Fruit fly (Drosophila melanogaster) whole organism, prepupa: ENCODE data around the gene Pif1B.
A peak's percentile ranks its signal among the peaks of the same experiment; 100 is the strongest.

Experiments used
- CG10631 ChIP-seq: fragments of 200-800 bp; sonication (Bioruptor generic); optimal IDR thresholded peaks from 2 replicates; lab custom pipeline; 2016; ENCODE audit warnings: missing biosample characterization, missing genetic modification characterization
- CG10669 ChIP-seq: fragments of 200-800 bp; sonication (Bioruptor generic); optimal IDR thresholded peaks from 3 replicates; lab custom pipeline; 2018; ENCODE audit warnings: missing biosample characterization, mild to moderate bottlenecking, missing genetic modification characterization, moderate library complexity
- CG11294 ChIP-seq: fragments of 200-800 bp; sonication (Bioruptor generic); IDR thresholded peaks from 2 replicates; pipeline ENCODE4 v1.3.6; 2022; ENCODE audit warnings: missing biosample characterization, missing genetic modification characterization
- CG11902 ChIP-seq: fragments of 200-800 bp; sonication (Bioruptor generic); optimal IDR thresholded peaks from 3 replicates; lab custom pipeline; 2016; ENCODE audit warnings: missing biosample characterization, missing genetic modification characterization
- CG15336 ChIP-seq: fragments of 200-800 bp; sonication (Bioruptor generic); IDR thresholded peaks from 2 replicates; pipeline ENCODE4 v1.3.6; 2022; ENCODE audit warnings: missing biosample characterization, missing genetic modification characterization
- CG31627 ChIP-seq: fragments of 200-800 bp; sonication (Bioruptor generic); optimal IDR thresholded peaks from 3 replicates; lab custom pipeline; 2016; ENCODE audit warnings: missing biosample characterization, missing genetic modification characterization
- CG32006 ChIP-seq: fragments of 200-800 bp; sonication (Bioruptor generic); optimal IDR thresholded peaks from 3 replicates; lab custom pipeline; 2017; ENCODE audit warnings: missing biosample characterization, mild to moderate bottlenecking, missing genetic modification characterization
- CG3919 ChIP-seq: fragments of 200-800 bp; sonication (Bioruptor generic); optimal IDR thresholded peaks from 3 replicates; lab custom pipeline; 2016; ENCODE audit warnings: missing biosample characterization, missing genetic modification characterization
- CG6163 ChIP-seq: fragments of 200-800 bp; sonication (Bioruptor generic); IDR thresholded peaks from 3 replicates; pipeline ENCODE4 v1.3.6; 2022; ENCODE audit warnings: missing biosample characterization, missing genetic modification characterization
- CG6276 ChIP-seq: fragments of 200-800 bp; sonication (Bioruptor generic); optimal IDR thresholded peaks from 2 replicates; lab custom pipeline; 2017; ENCODE audit warnings: missing biosample characterization, mild to moderate bottlenecking, missing genetic modification characterization
- CG6854 ChIP-seq: fragments of 200-800 bp; sonication (Bioruptor generic); optimal IDR thresholded peaks from 2 replicates; lab custom pipeline; 2017; ENCODE audit warnings: missing biosample characterization, mild to moderate bottlenecking, missing genetic modification characterization
- CG8119 ChIP-seq: fragments of 200-800 bp; sonication (Bioruptor generic); IDR thresholded peaks from 3 replicates; pipeline ENCODE4 v1.3.6; 2022; ENCODE audit warnings: missing biosample characterization, missing genetic modification characterization
- CG8319 ChIP-seq: fragments of 200-800 bp; sonication (Bioruptor generic); optimal IDR thresholded peaks from 3 replicates; lab custom pipeline; 2016; ENCODE audit warnings: missing biosample characterization, missing genetic modification characterization
- CG9139 ChIP-seq: fragments of 200-800 bp; sonication (Bioruptor generic); optimal IDR thresholded peaks from 3 replicates; lab custom pipeline; 2017; ENCODE audit warnings: missing biosample characterization, mild to moderate bottlenecking, missing genetic modification characterization
- Eip78C ChIP-seq: fragments of 200-800 bp; sonication (Bioruptor generic); peaks from one replicate; lab custom pipeline; 2016; ENCODE audit warnings: missing biosample characterization, missing genetic modification characterization
- Eip93F ChIP-seq: fragments of 200-800 bp; sonication (Bioruptor generic); optimal IDR thresholded peaks from 2 replicates; lab custom pipeline; 2016; ENCODE audit warnings: missing biosample characterization, mild to moderate bottlenecking, missing genetic modification characterization
- Ets96B ChIP-seq: fragments of 200-800 bp; optimal IDR thresholded peaks from 2 replicates; lab custom pipeline; 2019; ENCODE audit warnings: missing biosample characterization, mild to moderate bottlenecking, missing genetic modification characterization, moderate library complexity
- Hr39 ChIP-seq: fragments of 200-800 bp; sonication (Bioruptor generic); optimal IDR thresholded peaks from 2 replicates; lab custom pipeline; 2016; ENCODE audit warnings: missing biosample characterization, missing genetic modification characterization
- Hr4 ChIP-seq: fragments of 200-800 bp; sonication (Bioruptor generic); optimal IDR thresholded peaks from 3 replicates; lab custom pipeline; 2016; ENCODE audit warnings: missing biosample characterization, missing genetic modification characterization
- Met ChIP-seq: fragments of 200-800 bp; sonication (Bioruptor generic); optimal IDR thresholded peaks from 3 replicates; lab custom pipeline; 2016; ENCODE audit warnings: missing biosample characterization, missing genetic modification characterization
- OdsH ChIP-seq: fragments of 200-800 bp; sonication (Bioruptor generic); optimal IDR thresholded peaks from 3 replicates; lab custom pipeline; 2016; ENCODE audit warnings: missing biosample characterization, missing genetic modification characterization
- Sox102F ChIP-seq: fragments of 200-800 bp; sonication (Bioruptor generic); optimal IDR thresholded peaks from 2 replicates; lab custom pipeline; 2016; ENCODE audit warnings: missing biosample characterization, mild to moderate bottlenecking, missing genetic modification characterization
- Sox15 ChIP-seq: fragments of 200-800 bp; sonication (Bioruptor generic); optimal IDR thresholded peaks from 3 replicates; lab custom pipeline; 2016; ENCODE audit warnings: missing biosample characterization, missing genetic modification characterization
- cyc ChIP-seq: fragments of 200-800 bp; sonication (Bioruptor generic); optimal IDR thresholded peaks from 3 replicates; lab custom pipeline; 2016; ENCODE audit warnings: missing biosample characterization, missing genetic modification characterization
- dsx ChIP-seq: fragments of 200-800 bp; optimal IDR thresholded peaks from 3 replicates; lab custom pipeline; 2019; ENCODE audit warnings: missing biosample characterization, mild to moderate bottlenecking, missing genetic modification characterization, moderate library complexity; ENCODE audit not compliant: poor library complexity, severe bottlenecking
- eg ChIP-seq: fragments of 200-800 bp; sonication (Bioruptor generic); IDR thresholded peaks from 3 replicates; pipeline ENCODE4 v1.3.6; 2022; ENCODE audit warnings: missing biosample characterization, missing genetic modification characterization
- esn ChIP-seq: fragments of 200-800 bp; sonication (Bioruptor generic); optimal IDR thresholded peaks from 2 replicates; lab custom pipeline; 2016; ENCODE audit warnings: missing biosample characterization, mild to moderate bottlenecking, missing genetic modification characterization, moderate library complexity
- fd59A ChIP-seq: fragments of 200-800 bp; sonication (Bioruptor generic); optimal IDR thresholded peaks from 2 replicates; lab custom pipeline; 2017; ENCODE audit warnings: missing biosample characterization, mild to moderate bottlenecking, missing genetic modification characterization, missing genetic modification reagents
- lz ChIP-seq: fragments of 200-800 bp; sonication (Bioruptor generic); optimal IDR thresholded peaks from 3 replicates; lab custom pipeline; 2016; ENCODE audit warnings: missing biosample characterization, missing genetic modification characterization
- spab ChIP-seq: fragments of 200-800 bp; sonication (Bioruptor generic); optimal IDR thresholded peaks from 2 replicates; lab custom pipeline; 2017; ENCODE audit warnings: missing biosample characterization, mild to moderate bottlenecking, missing genetic modification characterization, missing genetic modification reagents
- svp ChIP-seq: fragments of 200-800 bp; sonication (Bioruptor generic); peaks from one replicate; lab custom pipeline; 2016; ENCODE audit warnings: missing biosample characterization, missing genetic modification characterization
- vri ChIP-seq: fragments of 200-800 bp; sonication (Bioruptor generic); optimal IDR thresholded peaks from 3 replicates; lab custom pipeline; 2016; ENCODE audit warnings: missing biosample characterization, mild to moderate bottlenecking, missing genetic modification characterization

Gene Pif1B

DNA sequence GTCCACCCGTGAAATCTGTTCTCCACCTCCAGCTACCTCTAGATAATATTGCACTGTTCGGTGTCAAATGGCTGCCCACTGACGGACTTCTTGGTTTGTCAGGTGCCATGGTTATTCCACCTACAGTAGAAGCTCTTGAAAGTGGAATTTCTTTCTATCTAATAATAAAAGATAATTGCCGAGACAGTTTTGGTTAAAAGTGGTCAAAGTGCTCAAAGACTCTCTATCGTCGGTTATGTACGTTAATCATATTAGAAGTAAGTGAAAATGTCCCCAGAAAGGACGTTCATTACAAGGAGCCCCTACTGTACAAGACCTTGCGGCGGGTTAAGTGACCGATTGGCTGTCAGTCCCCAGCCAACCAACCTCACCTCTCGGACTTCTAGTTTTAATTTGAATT, 56.8 kb downstream of the Pif1B start (continued):
- TF ChIP-seq Eip78C (GFP tag; lab: Kevin White, UChicago) (peak; percentile 30), eg (GFP tag; lab: Robert Waterston, UW) (peak; percentile 72; the same call in 2 of the 3 replicates), esn (GFP tag; lab: Kevin White, UChicago) (peak; percentile 62), CG11902 (GFP tag; lab: Kevin White, UChicago) (peak; percentile 31), CG10631 (GFP tag; lab: Kevin White, UChicago) (peak; percentile 37), CG31627 (GFP tag; lab: Kevin White, UChicago) (peak; percentile 60), CG9139 (GFP tag; lab: Kevin White, UChicago) (no peak), Met (peak; percentile 69), CG6854 (GFP tag; lab: Kevin White, UChicago) (no peak), lz (GFP tag; lab: Kevin White, UChicago) (peak; percentile 51), CG15336 (GFP tag; lab: Robert Waterston, UW) (peak; percentile 63), OdsH (GFP tag; lab: Kevin White, UChicago) (peak; percentile 38), Hr4 (peak; percentile 50), CG11294 (GFP tag; lab: Robert Waterston, UW) (peak; percentile 38; the same call in 1 of the 2 replicates), Sox102F (GFP tag; lab: Kevin White, UChicago) (peak; percentile 64), CG8119 (GFP tag; lab: Robert Waterston, UW) (peak; percentile 44; the same call in 1 of the 3 replicates), Eip93F (GFP tag; lab: Kevin White, UChicago) (no peak), CG6163 (GFP tag; lab: Robert Waterston, UW) (peak; percentile 70), vri (GFP tag; lab: Kevin White, UChicago) (peak; percentile 54), fd59A (GFP tag; lab: Kevin White, UChicago) (no peak)
- TF ChIP-seq, all 60 proteins: peak for 39

DNA sequence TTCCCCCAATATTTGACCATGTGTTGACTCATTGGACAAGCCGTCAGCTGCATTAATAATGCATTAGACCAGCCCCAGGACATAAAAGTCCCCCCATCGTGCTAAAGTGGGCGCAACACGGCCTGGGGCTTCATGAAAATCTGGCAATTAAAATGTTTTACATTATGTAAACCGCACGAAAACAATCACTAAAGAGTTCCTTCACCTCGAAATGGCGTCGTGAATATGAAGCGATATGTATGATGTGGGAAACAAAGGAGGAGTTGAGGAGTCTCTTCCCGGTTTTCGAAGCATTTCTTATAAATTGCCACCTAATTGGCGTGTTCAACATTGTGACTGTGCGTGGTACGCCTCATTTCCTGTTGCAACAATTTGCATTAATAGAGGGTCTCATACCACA, 58.3 kb downstream of the Pif1B start:
- TF ChIP-seq Sox15 (GFP tag; lab: Kevin White, UChicago): no peak
- peak; percentile 15 for TF ChIP-seq Eip78C (GFP tag; lab: Kevin White, UChicago)
- no peak for TF ChIP-seq CG32006 (GFP tag; lab: Kevin White, UChicago)
- TF ChIP-seq CG10631 (GFP tag; lab: Kevin White, UChicago): no peak

DNA sequence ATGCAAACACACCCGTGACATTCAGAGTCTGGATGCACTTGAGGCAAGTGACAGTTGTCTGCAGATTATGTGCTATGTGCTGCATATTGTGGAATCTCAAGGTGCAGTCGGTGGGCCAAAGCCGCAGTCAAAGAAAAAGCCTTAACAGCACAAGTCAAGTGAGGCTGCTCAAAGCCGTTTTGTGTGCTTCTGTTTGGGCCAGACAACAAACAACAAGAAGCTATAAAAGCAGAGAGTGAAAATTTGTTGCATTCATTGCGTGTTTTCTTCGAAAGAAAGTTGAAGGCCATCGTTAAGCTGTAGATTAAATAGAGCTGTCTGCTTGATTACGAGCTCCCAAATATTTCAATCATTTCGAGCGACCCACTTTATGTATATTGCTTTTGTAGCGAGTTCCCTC, 59.0 kb downstream of the Pif1B start:
- TF ChIP-seq dsx (no peak), CG8319 (GFP tag; lab: Kevin White, UChicago) (no peak), CG31627 (GFP tag; lab: Kevin White, UChicago) (no peak), CG10631 (GFP tag; lab: Kevin White, UChicago) (no peak), Eip78C (GFP tag; lab: Kevin White, UChicago) (peak; percentile 21)

DNA sequence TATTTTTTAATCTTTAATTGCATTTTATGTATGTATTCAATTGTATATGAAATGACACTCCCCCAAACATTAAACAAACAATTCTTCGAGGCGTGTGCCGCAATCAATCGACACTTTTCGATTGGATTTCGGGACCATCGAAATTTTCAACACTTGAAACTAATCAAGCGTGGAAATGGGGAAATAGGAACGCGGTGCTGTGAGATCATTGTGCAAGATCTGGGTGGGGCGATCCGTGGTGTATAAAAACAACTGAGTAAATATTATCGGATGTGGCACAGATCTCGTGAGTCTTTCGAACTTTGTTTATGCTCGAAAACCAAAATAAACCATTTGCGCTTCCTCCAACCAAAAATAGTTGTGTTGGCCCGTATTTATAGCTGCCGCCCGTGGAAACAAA, 59.7 kb downstream of the Pif1B start:
- TF ChIP-seq OdsH (GFP tag; lab: Kevin White, UChicago) (no peak), CG6276 (no peak), spab (GFP tag; lab: Kevin White, UChicago) (no peak), CG6163 (GFP tag; lab: Robert Waterston, UW) (no peak), CG3919 (GFP tag; lab: Kevin White, UChicago) (no peak), Ets96B (tag; lab: Kevin White, UChicago) (no peak), Hr39 (no peak), CG32006 (GFP tag; lab: Kevin White, UChicago) (no peak), CG15336 (GFP tag; lab: Robert Waterston, UW) (no peak), lz (GFP tag; lab: Kevin White, UChicago) (no peak), Sox102F (GFP tag; lab: Kevin White, UChicago) (no peak), esn (GFP tag; lab: Kevin White, UChicago) (no peak), cyc (no peak), CG8319 (GFP tag; lab: Kevin White, UChicago) (no peak)

DNA sequence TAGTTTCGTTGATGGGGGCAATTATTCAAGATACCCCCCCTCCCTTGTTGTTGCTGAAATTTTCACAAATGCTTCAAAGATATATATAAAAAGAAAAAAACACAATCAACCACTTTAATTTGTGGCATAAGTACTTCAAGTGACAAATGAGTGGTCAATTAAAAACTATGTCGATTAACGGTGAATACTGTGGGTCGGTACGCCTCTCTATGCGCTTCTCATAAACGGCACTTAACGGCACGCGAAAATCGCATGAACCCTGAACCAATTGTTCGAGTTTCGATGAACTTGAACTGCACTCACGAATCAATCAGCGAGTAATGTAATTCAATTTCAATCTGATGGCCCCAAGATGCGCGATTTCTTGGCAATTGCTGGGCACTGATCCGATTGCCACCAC, 60.9 kb downstream of the Pif1B start:
- TF ChIP-seq CG10669 (GFP tag; lab: Kevin White, UChicago) (no peak), svp (peak; percentile 74)
